Fruit fly (Drosophila melanogaster) whole organism, embryonic: Measurements from ENCODE around the gene pim.

Experiments
- CG10274 ChIP-seq: fragments of 200-800 bp; sonication (Bioruptor generic); optimal IDR thresholded peaks from 3 replicates; lab custom pipeline; 2017; ENCODE audit warnings: missing biosample characterization, mild to moderate bottlenecking, missing genetic modification characterization
- CG10321 ChIP-seq: fragments of 200-800 bp; sonication (Bioruptor generic); IDR thresholded peaks from 2 replicates; pipeline ENCODE4 v1.3.6; 2022; ENCODE audit warnings: missing biosample characterization, missing genetic modification characterization
- CG10979 ChIP-seq: fragments of 200-800 bp; sonication (Bioruptor generic); optimal IDR thresholded peaks from 2 replicates; lab custom pipeline; 2018; ENCODE audit warnings: missing biosample characterization, mild to moderate bottlenecking, missing genetic modification characterization, moderate library complexity
- CG11560 ChIP-seq: fragments of 200-800 bp; sonication (Bioruptor generic); IDR thresholded peaks from 3 replicates; pipeline ENCODE4 v1.3.6; 2022; ENCODE audit warnings: missing biosample characterization, missing genetic modification characterization
- CG13123 ChIP-seq: fragments of 200-800 bp; sonication (Bioruptor generic); optimal IDR thresholded peaks from 2 replicates; lab custom pipeline; 2016; ENCODE audit warnings: missing biosample characterization, missing genetic modification characterization
- CG13894 ChIP-seq: fragments of 200-800 bp; sonication (Bioruptor generic); optimal IDR thresholded peaks from 3 replicates; lab custom pipeline; 2018; ENCODE audit warnings: missing biosample characterization, mild to moderate bottlenecking, missing genetic modification characterization, moderate library complexity
- CG15011 ChIP-seq: fragments of 200-800 bp; sonication (Bioruptor generic); optimal IDR thresholded peaks from 3 replicates; lab custom pipeline; 2018; ENCODE audit warnings: missing biosample characterization, mild to moderate bottlenecking, missing genetic modification characterization
- CG16779 ChIP-seq: fragments of 200-800 bp; sonication (Bioruptor generic); IDR thresholded peaks from 2 replicates; pipeline ENCODE4 v1.3.6; 2022; ENCODE audit warnings: missing biosample characterization, missing genetic modification characterization
- CG18011 ChIP-seq: fragments of 200-800 bp; sonication (Bioruptor generic); optimal IDR thresholded peaks from 2 replicates; lab custom pipeline; 2017; ENCODE audit warnings: missing biosample characterization, missing genetic modification characterization, mild to moderate bottlenecking, moderate library complexity, missing genotype
- CG2875 ChIP-seq: fragments of 200-800 bp; sonication (Bioruptor generic); optimal IDR thresholded peaks from 2 replicates; lab custom pipeline; 2017; ENCODE audit warnings: missing biosample characterization, mild to moderate bottlenecking, missing genetic modification characterization, missing genetic modification reagents
- CG34224 ChIP-seq: fragments of 200-800 bp; sonication (Bioruptor generic); IDR thresholded peaks from 3 replicates; pipeline ENCODE4 v1.3.6; 2022; ENCODE audit warnings: missing biosample characterization, missing genetic modification characterization; ENCODE audit not compliant: partially characterized antibody
- CG5953 ChIP-seq: fragments of 200-800 bp; sonication (Bioruptor generic); IDR thresholded peaks from 2 replicates; pipeline ENCODE4 v1.3.6; 2022; ENCODE audit warnings: missing biosample characterization, missing genetic modification characterization
- CG6654 ChIP-seq: fragments of 200-800 bp; sonication (Bioruptor generic); optimal IDR thresholded peaks from 2 replicates; lab custom pipeline; 2017; ENCODE audit warnings: missing biosample characterization, mild to moderate bottlenecking, missing genetic modification characterization
- CG7372 ChIP-seq: fragments of 200-800 bp; sonication (Bioruptor generic); IDR thresholded peaks from 2 replicates; pipeline ENCODE4 v1.3.6; 2022; ENCODE audit warnings: missing biosample characterization, missing genetic modification characterization
- CG7987 ChIP-seq: fragments of 200-800 bp; sonication (Bioruptor generic); optimal IDR thresholded peaks from 2 replicates; lab custom pipeline; 2018; ENCODE audit warnings: missing biosample characterization, mild to moderate bottlenecking, missing genetic modification characterization, moderate library complexity
- CG8765 ChIP-seq: fragments of 200-800 bp; sonication (Bioruptor generic); IDR thresholded peaks from 2 replicates; pipeline ENCODE4 v1.3.6; 2022; ENCODE audit warnings: missing biosample characterization, missing genetic modification characterization
- CG9215 ChIP-seq: fragments of 200-800 bp; sonication (Bioruptor generic); IDR thresholded peaks from 2 replicates; pipeline ENCODE4 v1.3.6; 2022; ENCODE audit warnings: missing biosample characterization, missing genetic modification characterization
- CG9437 ChIP-seq: fragments of 200-800 bp; sonication (Bioruptor generic); optimal IDR thresholded peaks from 2 replicates; lab custom pipeline; 2018; ENCODE audit warnings: missing biosample characterization, mild to moderate bottlenecking, missing genetic modification characterization
- CG9797 ChIP-seq: fragments of 200-800 bp; sonication (Bioruptor generic); optimal IDR thresholded peaks from 3 replicates; lab custom pipeline; 2018; ENCODE audit warnings: missing biosample characterization, mild to moderate bottlenecking, missing genetic modification characterization
- CoRest ChIP-seq: fragments of 200-800 bp; sonication (Bioruptor generic); optimal IDR thresholded peaks from 3 replicates; lab custom pipeline; 2018; ENCODE audit warnings: missing biosample characterization, mild to moderate bottlenecking, missing genetic modification characterization, moderate library complexity
- Ets65A ChIP-seq: fragments of 200-800 bp; sonication (Bioruptor generic); peaks from one replicate; lab custom pipeline; 2016; ENCODE audit warnings: missing biosample characterization, missing genetic modification characterization
- Hmx ChIP-seq: fragments of 200-800 bp; sonication (Bioruptor generic); optimal IDR thresholded peaks from 2 replicates; lab custom pipeline; 2016; ENCODE audit warnings: missing biosample characterization, missing genetic modification characterization
- Lim3 ChIP-seq: fragments of 200-800 bp; sonication (Bioruptor generic); IDR thresholded peaks from 2 replicates; pipeline ENCODE4 v1.3.6; 2022; ENCODE audit warnings: missing biosample characterization, missing genetic modification characterization
- MTF-1 ChIP-seq: fragments of 200-800 bp; sonication (Bioruptor generic); optimal IDR thresholded peaks from 2 replicates; lab custom pipeline; 2018; ENCODE audit warnings: missing biosample characterization, mild to moderate bottlenecking, missing genetic modification characterization, borderline replicate concordance
- Mes4 ChIP-seq: fragments of 200-800 bp; sonication (Bioruptor generic); optimal IDR thresholded peaks from 2 replicates; lab custom pipeline; 2016; ENCODE audit warnings: missing biosample characterization, missing genetic modification characterization
- Optix ChIP-seq: fragments of 200-800 bp; sonication (Bioruptor generic); IDR thresholded peaks from 3 replicates; pipeline ENCODE4 v1.3.6; 2022; ENCODE audit warnings: missing biosample characterization, missing genetic modification characterization
- Rx ChIP-seq: fragments of 200-800 bp; sonication (Bioruptor generic); IDR thresholded peaks from 2 replicates; pipeline ENCODE4 v1.3.6; 2022; ENCODE audit warnings: missing biosample characterization, missing genetic modification characterization
- Ssrp ChIP-seq: fragments of 200-800 bp; sonication (Bioruptor generic); optimal IDR thresholded peaks from 2 replicates; lab custom pipeline; 2018; ENCODE audit warnings: missing biosample characterization, mild to moderate bottlenecking, missing genetic modification characterization, moderate library complexity
- Xbp1 ChIP-seq: fragments of 200-800 bp; sonication (Bioruptor generic); optimal IDR thresholded peaks from 3 replicates; lab custom pipeline; 2016; ENCODE audit warnings: missing biosample characterization, mild to moderate bottlenecking, missing genetic modification characterization
- YL-1 ChIP-seq: fragments of 200-800 bp; sonication (Bioruptor generic); optimal IDR thresholded peaks from 3 replicates; lab custom pipeline; 2017; ENCODE audit warnings: missing biosample characterization, mild to moderate bottlenecking, missing genetic modification characterization
- ac ChIP-seq: fragments of 200-800 bp; sonication (Bioruptor generic); optimal IDR thresholded peaks from 3 replicates; lab custom pipeline; 2017; ENCODE audit warnings: missing biosample characterization, mild to moderate bottlenecking, missing genetic modification characterization
- ase ChIP-seq: fragments of 200-800 bp; sonication (Bioruptor generic); IDR thresholded peaks from 3 replicates; pipeline ENCODE4 v1.3.6; 2022; ENCODE audit warnings: missing biosample characterization, missing genetic modification characterization
- cg ChIP-seq: fragments of 200-800 bp; sonication (Bioruptor generic); optimal IDR thresholded peaks from 3 replicates; lab custom pipeline; 2019; ENCODE audit warnings: missing biosample characterization, mild to moderate bottlenecking, missing genetic modification characterization, moderate library complexity
- crp ChIP-seq, 2 experiments: fragments of 200-800 bp; sonication (Bioruptor generic); optimal IDR thresholded peaks; 2 replicates in 1 of 2; 3 replicates in 1 of 2; lab custom pipeline; 2017; ENCODE audit warnings: missing biosample characterization in 2 of 2, missing genetic modification characterization in 2 of 2, mild to moderate bottlenecking in 1 of 2, moderate library complexity in 1 of 2
- danr ChIP-seq: fragments of 200-800 bp; sonication (Bioruptor generic); IDR thresholded peaks from 2 replicates; pipeline ENCODE4 v1.3.6; 2022; ENCODE audit warnings: missing biosample characterization, missing genetic modification characterization
- dati ChIP-seq: fragments of 200-800 bp; sonication (Bioruptor generic); IDR thresholded peaks from 2 replicates; pipeline ENCODE4 v1.3.6; 2022; ENCODE audit warnings: missing biosample characterization, missing genetic modification characterization
- dmrt99B ChIP-seq: fragments of 200-800 bp; sonication (Bioruptor generic); optimal IDR thresholded peaks from 2 replicates; lab custom pipeline; 2018; ENCODE audit warnings: missing biosample characterization, mild to moderate bottlenecking, missing genetic modification characterization, moderate library complexity
- fd102C ChIP-seq: fragments of 200-800 bp; sonication (Bioruptor generic); optimal IDR thresholded peaks from 2 replicates; lab custom pipeline; 2018; ENCODE audit warnings: missing biosample characterization, mild to moderate bottlenecking, missing genetic modification characterization, moderate library complexity
- gro ChIP-seq: fragments of 200-800 bp; sonication (Bioruptor generic); optimal IDR thresholded peaks from 2 replicates; lab custom pipeline; 2016; ENCODE audit warnings: missing biosample characterization, missing genetic modification characterization
- jumu ChIP-seq: fragments of 200-800 bp; sonication (Bioruptor generic); optimal IDR thresholded peaks from 3 replicates; lab custom pipeline; 2016; ENCODE audit warnings: missing biosample characterization, missing genetic modification characterization
- klu ChIP-seq: fragments of 200-800 bp; sonication (Bioruptor generic); IDR thresholded peaks from 2 replicates; pipeline ENCODE4 v1.3.6; 2022; ENCODE audit warnings: missing biosample characterization, missing genetic modification characterization
- nau ChIP-seq: fragments of 200-800 bp; sonication (Bioruptor generic); optimal IDR thresholded peaks from 3 replicates; lab custom pipeline; 2017; ENCODE audit warnings: missing biosample characterization, mild to moderate bottlenecking, missing genetic modification characterization, missing genetic modification reagents
- nmo ChIP-seq: fragments of 200-800 bp; sonication (Bioruptor generic); optimal IDR thresholded peaks from 2 replicates; lab custom pipeline; 2018; ENCODE audit warnings: missing biosample characterization, mild to moderate bottlenecking, missing genetic modification characterization, moderate library complexity
- oc ChIP-seq: fragments of 200-800 bp; sonication (Bioruptor generic); optimal IDR thresholded peaks from 2 replicates; lab custom pipeline; 2018; ENCODE audit warnings: missing biosample characterization, mild to moderate bottlenecking, missing genetic modification characterization, moderate library complexity
- pros ChIP-seq: fragments of 200-800 bp; sonication (Bioruptor generic); optimal IDR thresholded peaks from 3 replicates; lab custom pipeline; 2019; ENCODE audit warnings: missing biosample characterization, mild to moderate bottlenecking, missing genetic modification characterization, moderate library complexity
- pum ChIP-seq: fragments of 200-800 bp; sonication (Bioruptor generic); optimal IDR thresholded peaks from 2 replicates; lab custom pipeline; 2016; ENCODE audit warnings: missing biosample characterization, missing genetic modification characterization
- so ChIP-seq: fragments of 200-800 bp; sonication (Bioruptor generic); IDR thresholded peaks from 3 replicates; pipeline ENCODE4 v1.3.6; 2022; ENCODE audit warnings: missing biosample characterization, missing genetic modification characterization
- sob ChIP-seq: fragments of 200-800 bp; sonication (Bioruptor generic); IDR thresholded peaks from 2 replicates; pipeline ENCODE4 v1.3.6; 2022; ENCODE audit warnings: missing biosample characterization, missing genetic modification characterization
- sqz ChIP-seq: fragments of 200-800 bp; sonication (Bioruptor generic); optimal IDR thresholded peaks from 3 replicates; lab custom pipeline; 2018; ENCODE audit warnings: missing biosample characterization, mild to moderate bottlenecking, missing genetic modification characterization
- vnd ChIP-seq: fragments of 200-800 bp; sonication (Bioruptor generic); IDR thresholded peaks from 3 replicates; pipeline ENCODE4 v1.3.6; 2022; ENCODE audit warnings: missing biosample characterization, missing genetic modification characterization; ENCODE audit not compliant: partially characterized antibody
- wor ChIP-seq: fragments of 200-800 bp; sonication (Bioruptor generic); IDR thresholded peaks from 2 replicates; pipeline ENCODE4 v1.3.6; 2022; ENCODE audit warnings: missing biosample characterization, missing genetic modification characterization
- zf30C ChIP-seq: fragments of 200-800 bp; sonication (Bioruptor generic); optimal IDR thresholded peaks from 3 replicates; lab custom pipeline; 2018; ENCODE audit warnings: missing biosample characterization, mild to moderate bottlenecking, missing genetic modification characterization

Gene pim

dm6 chr2L:10379865-10380264, 17.1 kb downstream of the pim start, which contains the start of gene gny (continued):
- no peak for TF ChIP-seq jumu (GFP tag; lab: Kevin White, UChicago)
- peak; percentile 40 for TF ChIP-seq YL-1
- no peak for TF ChIP-seq wor (GFP tag; lab: Robert Waterston, UW)
- no peak for TF ChIP-seq nau (GFP tag; lab: Kevin White, UChicago)
- no peak for TF ChIP-seq zf30C (GFP tag; lab: Kevin White, UChicago)
- no peak for TF ChIP-seq Optix (GFP tag; lab: Robert Waterston, UW)
- TF ChIP-seq CG11560 (tag; lab: Robert Waterston, UW) = no peak
- TF ChIP-seq CG7372 (GFP tag; lab: Robert Waterston, UW) = no peak
- no peak for TF ChIP-seq pum (GFP tag; lab: Kevin White, UChicago)
- TF ChIP-seq CG13894 (tag; lab: Kevin White, UChicago) = no peak
- TF ChIP-seq CG8765 (GFP tag; lab: Robert Waterston, UW) = no peak
- TF ChIP-seq CG10321 (GFP tag; lab: Robert Waterston, UW) = no peak
- TF ChIP-seq Ets65A (GFP tag; lab: Kevin White, UChicago) = no peak
- TF ChIP-seq pros = no peak
- TF ChIP-seq nmo (GFP tag; lab: Kevin White, UChicago) = peak; percentile 3
- TF ChIP-seq ase (GFP tag; lab: Robert Waterston, UW) = no peak
- no peak for TF ChIP-seq vnd
- no peak for TF ChIP-seq CG7987
- TF ChIP-seq gro (GFP tag; lab: Kevin White, UChicago) = no peak
- TF ChIP-seq CG9797 (GFP tag; lab: Kevin White, UChicago) = peak; percentile 11
- no peak for TF ChIP-seq danr (GFP tag; lab: Robert Waterston, UW)
- no peak for TF ChIP-seq Xbp1
- TF ChIP-seq CG13123 (GFP tag; lab: Kevin White, UChicago) = no peak
- TF ChIP-seq ac = no peak
- TF ChIP-seq CG10274 (GFP tag; lab: Kevin White, UChicago) = no peak
- TF ChIP-seq sob (GFP tag; lab: Robert Waterston, UW) = no peak
- no peak for TF ChIP-seq CG9215 (GFP tag; lab: Robert Waterston, UW)
- no peak for TF ChIP-seq so (GFP tag; lab: Robert Waterston, UW)
- no peak for TF ChIP-seq Rx (GFP tag; lab: Robert Waterston, UW)
- TF ChIP-seq MTF-1 (GFP tag; lab: Kevin White, UChicago) = no peak
- TF ChIP-seq Mes4 (GFP tag; lab: Kevin White, UChicago) = no peak
- TF ChIP-seq CG18011 (GFP tag; lab: Kevin White, UChicago) = no peak
- no peak for TF ChIP-seq crp (GFP tag; optimal IDR thresholded peaks at IDR 0.05; lab: Kevin White, UChicago)
- TF ChIP-seq Hmx (GFP tag; lab: Kevin White, UChicago) = no peak
- no peak for TF ChIP-seq CG15011 (GFP tag; lab: Kevin White, UChicago)
- no peak for TF ChIP-seq oc (tag; lab: Kevin White, UChicago)
- no peak for TF ChIP-seq sqz
- TF ChIP-seq Lim3 = no peak
- no peak for TF ChIP-seq CG9437 (GFP tag; lab: Kevin White, UChicago)
- TF ChIP-seq dati (GFP tag; lab: Robert Waterston, UW) = no peak
- TF ChIP-seq dmrt99B (tag; lab: Kevin White, UChicago) = no peak
- TF ChIP-seq CG16779 (GFP tag; lab: Robert Waterston, UW) = no peak
- TF ChIP-seq Ssrp (tag; lab: Kevin White, UChicago) = no peak
- peak; percentile 20 for TF ChIP-seq CoRest (tag; lab: Kevin White, UChicago)
- no peak for TF ChIP-seq CG10979
- TF ChIP-seq CG6654 (GFP tag; lab: Kevin White, UChicago) = no peak
- TF ChIP-seq CG34224 (GFP tag; lab: Robert Waterston, UW) = no peak
- TF ChIP-seq CG2875 (GFP tag; lab: Kevin White, UChicago) = no peak
- no peak for TF ChIP-seq cg (GFP tag; lab: Kevin White, UChicago)
- TF ChIP-seq klu (GFP tag; lab: Robert Waterston, UW) = no peak
- TF ChIP-seq fd102C (GFP tag; lab: Kevin White, UChicago) = no peak
- no peak for TF ChIP-seq CG5953
